Worm (Caenorhabditis elegans): ENCODE results near the gene F53F4.15.

ce11 chrV:13660660-13661325 lies 40.0 kb downstream of the F53F4.15 start, which contains the start of gene letm-1:
- TF ChIP-seq rcor-1 (GFP tag; IDR thresholded peaks at IDR 0.05) (no peak), Y95B8A.8 (GFP tag; IDR thresholded peaks at IDR 0.05) (no peak), B0035.1 (tag; optimal IDR thresholded peaks at IDR 0.05) (no peak), K11D2.4 (GFP tag; IDR thresholded peaks at IDR 0.05) (no peak), C06A6.2 (GFP tag; conservative IDR thresholded peaks at IDR 0.05) (no peak), F49E8.2 (tag; optimal IDR thresholded peaks at IDR 0.05; ENCODE audit: insufficient read depth) (no peak), somi-1 (GFP tag; optimal IDR thresholded peaks at IDR 0.05) (no peak), ztf-25 (GFP tag; IDR thresholded peaks at IDR 0.05) (no peak), ceh-40 (GFP tag; IDR thresholded peaks at IDR 0.05) (no peak), gei-17 (GFP tag; optimal IDR thresholded peaks at IDR 0.05) (no peak)
